Worm (Caenorhabditis elegans): ENCODE measurements around the gene str-145.

ce11 chrV:8095378-8095777 lies 2.8 kb downstream of the str-145 start, which contains the start of gene str-146:
- TF ChIP-seq mep-1 (tag; optimal IDR thresholded peaks at IDR 0.05) (no peak), nhr-12 (tag; optimal IDR thresholded peaks at IDR 0.05) (no peak), snpc-4 (tag; optimal IDR thresholded peaks at IDR 0.05) (no peak), pha-4 (tag; optimal IDR thresholded peaks at IDR 0.05) (no peak), lsy-2 (tag; optimal IDR thresholded peaks at IDR 0.05) (no peak)

Data from whole organism, mixed stage, embryonic.